In the genomic region with DNA sequence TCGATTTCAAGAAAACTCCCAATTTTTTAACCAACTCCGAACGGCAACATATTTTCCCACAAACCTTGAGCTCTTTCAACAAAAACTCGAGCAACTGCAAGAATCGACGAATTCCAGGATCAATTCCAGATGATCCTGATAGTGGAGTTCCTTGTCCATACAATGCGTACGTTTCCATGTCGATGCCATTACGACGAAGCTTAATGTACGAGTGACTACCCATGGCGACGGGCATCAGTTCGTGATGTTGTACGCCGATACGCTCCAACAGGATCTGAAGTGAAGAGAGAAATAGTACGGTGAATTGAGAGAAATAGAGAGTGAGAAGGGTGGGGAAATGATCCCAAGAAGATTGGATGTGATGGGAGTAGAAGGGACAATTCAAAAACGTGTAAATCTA, we compare ENCODE assay signal across 3 worm cellular contexts.
TF ChIP-seq lines count a peak whose summit lies in the region.

No protein-coding gene starts in this region.

TF ChIP-seq in whole organism, L3 larva, 47 proteins besides CTCF, POLR2A, EP300 and RAD21:
- TF ChIP-seq fos-1 (tag; optimal IDR thresholded peaks at IDR 0.05; lab: Kevin White, UChicago), result no peak
- TF ChIP-seq ama-1 (optimal IDR thresholded peaks at IDR 0.05; lab: Kevin White, UChicago), result peak; percentile 81

TF ChIP-seq in whole organism, L4 larva, 104 proteins besides CTCF, POLR2A, EP300 and RAD21:
- TF ChIP-seq aha-1 (tag; lab: Kevin White, UChicago) (peak; percentile 85), nhr-28 (tag; optimal IDR thresholded peaks at IDR 0.05; lab: Kevin White, UChicago) (no peak), Y75B8A.6 (GFP tag; IDR thresholded peaks at IDR 0.05; lab: Robert Waterston, UW) (no peak), arid-1 (GFP tag; conservative IDR thresholded peaks at IDR 0.05; lab: Robert Waterston, UW) (no peak), snpc-1.2 (GFP tag; IDR thresholded peaks at IDR 0.05; lab: Robert Waterston, UW) (no peak), daf-12 (tag; optimal IDR thresholded peaks at IDR 0.05; lab: Kevin White, UChicago) (no peak), mdl-1 (tag; optimal IDR thresholded peaks at IDR 0.05; lab: Kevin White, UChicago) (no peak), zfp-3 (GFP tag; conservative IDR thresholded peaks at IDR 0.05; lab: Robert Waterston, UW) (no peak), unc-62 (GFP tag; optimal IDR thresholded peaks at IDR 0.05 in 1 of 2; lab: Kevin White, UChicago) (peak in 1 of 2 experiments; percentile 72), unc-62 (tag; optimal IDR thresholded peaks at IDR 0.05; lab: Kevin White, UChicago) (no peak), unc-39 (tag; optimal IDR thresholded peaks at IDR 0.05; lab: Kevin White, UChicago) (no peak), dpl-1 (GFP tag; optimal IDR thresholded peaks at IDR 0.05; lab: Kevin White, UChicago) (no peak), mep-1 (tag; optimal IDR thresholded peaks at IDR 0.05; lab: Kevin White, UChicago) (no peak), duxl-1 (tag; optimal IDR thresholded peaks at IDR 0.05; lab: Kevin White, UChicago; ENCODE audit: poor library complexity) (no peak), lin-38 (GFP tag; IDR thresholded peaks at IDR 0.05; lab: Robert Waterston, UW) (no peak), F37D6.2 (tag; optimal IDR thresholded peaks at IDR 0.05; lab: Kevin White, UChicago) (no peak)

TF ChIP-seq in whole organism, young adult, 124 proteins besides CTCF, POLR2A, EP300 and RAD21:
- TF ChIP-seq hmg-1.2 (GFP tag; IDR thresholded peaks at IDR 0.05; lab: Robert Waterston, UW) (0 out of 2 replicates have a peak, but pooled peaks have one; percentile 14), lsy-27 (tag; optimal IDR thresholded peaks at IDR 0.05; lab: Kevin White, UChicago; ENCODE audit: borderline replicate concordance, insufficient read depth) (no peak)
TF ChIP-seq in whole organism, young adult: peak in this region for 1.
